Worm (Caenorhabditis elegans) whole organism, L4/young adult: ENCODE data around the gene ttr-16.

ENCODE experiments used
- W03F9.2 ChIP-seq: fragments of 150-350 bp; optimal IDR thresholded peaks from 2 replicates; lab custom pipeline; 2014; ENCODE audit warnings: missing biosample characterization, missing genetic modification characterization
- dao-5 ChIP-seq: sonication (generic microtip); optimal IDR thresholded peaks from 2 replicates; lab custom pipeline; 2016; ENCODE audit warnings: missing genotype, missing genetic modification characterization, moderate library complexity, missing compliant biosample characterization
- him-1 ChIP-seq: sonication (generic microtip); optimal IDR thresholded peaks from 2 replicates; lab custom pipeline; 2016; ENCODE audit warnings: missing genotype, missing genetic modification reagents, missing genetic modification characterization, missing compliant biosample characterization

The ttr-16 gene

ce11 chrIV:11038665-11039064 is 25.3 kb downstream of the ttr-16 start:
- TF ChIP-seq him-1 (no peak), dao-5 (no peak), W03F9.2 (tag; lab: Kevin White, UChicago) (no peak)

- no peak for TF ChIP-seq W03F9.2 (tag; lab: Kevin White, UChicago)
- TF ChIP-seq dao-5: no peak
Observed at ce11 chrIV:11038618-11038664, 25.5 kb downstream of the ttr-16 start, which contains the start of gene kdin-1. kdin-1 (plus strand) TSS chrIV:11038655.

ce11 chrIV:11038218-11038617 is 25.7 kb downstream of the ttr-16 start:
- TF ChIP-seq dao-5 (no peak), W03F9.2 (tag; lab: Kevin White, UChicago) (no peak), him-1 (no peak)

ce11 chrIV:11037118-11037719 is 26.7 kb downstream of the ttr-16 start:
- no peak for TF ChIP-seq dao-5
- TF ChIP-seq W03F9.2 (tag; lab: Kevin White, UChicago): no peak
- TF ChIP-seq him-1: no peak

- TF ChIP-seq dao-5 (no peak), W03F9.2 (tag; lab: Kevin White, UChicago) (peak; percentile 71)
Observed at ce11 chrIV:11036222-11036621, 27.7 kb downstream of the ttr-16 start, which contains the start of gene fkb-1. fkb-1 (plus strand) TSS chrIV:11036582.

- TF ChIP-seq W03F9.2 (tag; lab: Kevin White, UChicago) (no peak), him-1 (no peak), dao-5 (no peak)
Observed at ce11 chrIV:11032288-11032687, 31.6 kb downstream of the ttr-16 start, which contains the start of gene hrg-6. hrg-6 (plus strand) TSS chrIV:11032588.

ce11 chrIV:11031640-11032039 is 32.3 kb downstream of the ttr-16 start:
- no peak for TF ChIP-seq him-1
- no peak for TF ChIP-seq W03F9.2 (tag; lab: Kevin White, UChicago)
- no peak for TF ChIP-seq dao-5

- TF ChIP-seq him-1 (no peak), W03F9.2 (tag; lab: Kevin White, UChicago) (no peak), dao-5 (no peak)
Observed at ce11 chrIV:11030893-11031292, 33.0 kb downstream of the ttr-16 start, which contains the start of gene hrg-4. hrg-4 (minus strand) TSS chrIV:11030993.

- TF ChIP-seq W03F9.2 (tag; lab: Kevin White, UChicago): no peak
- TF ChIP-seq him-1: no peak
- TF ChIP-seq dao-5: no peak
Observed at ce11 chrIV:11030117-11030516, 33.8 kb downstream of the ttr-16 start.

ce11 chrIV:11029412-11029811 is 34.5 kb downstream of the ttr-16 start, which contains the start of gene hrg-5:
hrg-5 (minus strand) TSS chrIV:11029428.
- TF ChIP-seq W03F9.2 (tag; lab: Kevin White, UChicago): no peak
- no peak for TF ChIP-seq dao-5
- no peak for TF ChIP-seq him-1

ce11 chrIV:11027560-11027959 is 36.4 kb downstream of the ttr-16 start:
- TF ChIP-seq him-1: peak; percentile 14
- peak; percentile 5 for TF ChIP-seq dao-5
- TF ChIP-seq W03F9.2 (tag; lab: Kevin White, UChicago): peak; percentile 68

- TF ChIP-seq him-1 (no peak), dao-5 (no peak), W03F9.2 (tag; lab: Kevin White, UChicago) (no peak)
Observed at ce11 chrIV:11026648-11027047, 37.3 kb downstream of the ttr-16 start.

- TF ChIP-seq W03F9.2 (tag; lab: Kevin White, UChicago) (no peak), dao-5 (no peak), him-1 (no peak)
Observed at ce11 chrIV:11025941-11026340, 38.0 kb downstream of the ttr-16 start.

- TF ChIP-seq dao-5: no peak
- TF ChIP-seq him-1: no peak
- TF ChIP-seq W03F9.2 (tag; lab: Kevin White, UChicago): no peak
Observed at ce11 chrIV:11022303-11022702, 41.6 kb downstream of the ttr-16 start, which contains the start of gene alh-3. alh-3 (plus strand) TSS chrIV:11022603.

ce11 chrIV:11021512-11022268 is 42.2 kb downstream of the ttr-16 start, which contains the start of gene mogs-1:
mogs-1 (minus strand) TSS chrIV:11021928.
- no peak for TF ChIP-seq him-1
- TF ChIP-seq W03F9.2 (tag; lab: Kevin White, UChicago): no peak
- no peak for TF ChIP-seq dao-5
